Worm (Caenorhabditis elegans): ENCODE measurements around the gene nmt-1.

nmt-1 gene

ce11 chrIII:6116281-6116886 lies at the start of gene nmt-1:
Gene nmt-1, minus strand, starts transcription at chrIII:6116331.
- TF ChIP-seq Y48G9A.11 (GFP tag; IDR thresholded peaks at IDR 0.05) (no peak), hmg-1.1 (GFP tag; IDR thresholded peaks at IDR 0.05) (peak; percentile 55), nhr-11 (tag; optimal IDR thresholded peaks at IDR 0.05) (no peak), snpc-4 (tag; optimal IDR thresholded peaks at IDR 0.05) (no peak), attf-4 (tag; optimal IDR thresholded peaks at IDR 0.05) (no peak), F44E2.7 (GFP tag; IDR thresholded peaks at IDR 0.05) (no peak), arid-1 (GFP tag; conservative IDR thresholded peaks at IDR 0.05) (no peak), hlh-30 (tag; optimal IDR thresholded peaks at IDR 0.05; ENCODE audit: insufficient read depth) (no peak), ceh-62 (tag; optimal IDR thresholded peaks at IDR 0.05) (no peak), daf-16 (GFP tag; optimal IDR thresholded peaks at IDR 0.05) (no peak), daf-16 (tag; optimal IDR thresholded peaks at IDR 0.05) (no peak), jun-1 (tag; optimal IDR thresholded peaks at IDR 0.05) (no peak), madf-9 (GFP tag; conservative IDR thresholded peaks at IDR 0.05) (no peak), daf-12 (tag; optimal IDR thresholded peaks at IDR 0.05) (no peak), T26A8.4 (GFP tag; IDR thresholded peaks at IDR 0.05) (0 out of 2 replicates have a peak, but pooled peaks have one; percentile 20), dmd-6 (GFP tag; IDR thresholded peaks at IDR 0.05) (no peak), mxl-2 (GFP tag; conservative IDR thresholded peaks at IDR 0.05) (no peak), sdz-12 (GFP tag; optimal IDR thresholded peaks at IDR 0.05) (no peak), dpl-1 (GFP tag; optimal IDR thresholded peaks at IDR 0.05) (peak; percentile 52), cey-2 (tag; optimal IDR thresholded peaks at IDR 0.05; ENCODE audit: borderline replicate concordance, insufficient read depth) (no peak), pqm-1 (tag; optimal IDR thresholded peaks at IDR 0.05) (no peak), spr-3 (GFP tag; optimal IDR thresholded peaks at IDR 0.05) (no peak), nhr-10 (tag; optimal IDR thresholded peaks at IDR 0.05) (no peak), Y75B8A.6 (GFP tag; IDR thresholded peaks at IDR 0.05) (no peak), pha-4 (GFP tag; IDR thresholded peaks at IDR 0.05) (no peak), pha-4 (tag; optimal IDR thresholded peaks at IDR 0.05) (no peak), mxl-3 (GFP tag; optimal IDR thresholded peaks at IDR 0.05) (no peak), lin-39 (tag; optimal IDR thresholded peaks at IDR 0.05) (no peak), hlh-11 (tag; optimal IDR thresholded peaks at IDR 0.05) (no peak), ztf-11 (tag; optimal IDR thresholded peaks at IDR 0.05) (no peak), lin-29 (GFP tag; IDR thresholded peaks at IDR 0.05) (no peak), ceh-20 (GFP tag; IDR thresholded peaks at IDR 0.05) (no peak), aha-1 (tag) (peak; percentile 86), ceh-28 (tag; optimal IDR thresholded peaks at IDR 0.05) (no peak), php-3 (GFP tag; IDR thresholded peaks at IDR 0.05) (no peak), fkh-10 (GFP tag; optimal IDR thresholded peaks at IDR 0.05) (no peak), gei-8 (GFP tag; optimal IDR thresholded peaks at IDR 0.05) (no peak), madf-5 (GFP tag; IDR thresholded peaks at IDR 0.05) (no peak), nhr-77 (tag; optimal IDR thresholded peaks at IDR 0.05) (no peak), zip-2 (tag; optimal IDR thresholded peaks at IDR 0.05) (no peak), mes-2 (tag; optimal IDR thresholded peaks at IDR 0.05; ENCODE audit: poor library complexity, severe bottlenecking) (peak; percentile 51), ceh-44 (GFP tag; IDR thresholded peaks at IDR 0.05) (no peak)

- TF ChIP-seq ceh-62 (tag; optimal IDR thresholded peaks at IDR 0.05) (no peak), nhr-102 (tag; optimal IDR thresholded peaks at IDR 0.05) (no peak), spr-3 (GFP tag; optimal IDR thresholded peaks at IDR 0.05) (no peak), aha-1 (tag) (peak; percentile 19), ces-1 (GFP tag; optimal IDR thresholded peaks at IDR 0.05) (no peak), zip-2 (tag; optimal IDR thresholded peaks at IDR 0.05) (no peak), hlh-11 (tag; optimal IDR thresholded peaks at IDR 0.05) (no peak), pqm-1 (tag; optimal IDR thresholded peaks at IDR 0.05) (no peak), nhr-6 (tag; optimal IDR thresholded peaks at IDR 0.05) (no peak), F26F4.8 (GFP tag; conservative IDR thresholded peaks at IDR 0.05) (no peak), T20F7.1 (GFP tag; optimal IDR thresholded peaks at IDR 0.05) (no peak), ceh-20 (GFP tag; IDR thresholded peaks at IDR 0.05) (no peak), arid-1 (GFP tag; conservative IDR thresholded peaks at IDR 0.05) (0 out of 2 replicates have a peak, but pooled peaks have one; percentile 38), madf-9 (GFP tag; conservative IDR thresholded peaks at IDR 0.05) (no peak), gei-8 (GFP tag; optimal IDR thresholded peaks at IDR 0.05) (no peak), jun-1 (tag; optimal IDR thresholded peaks at IDR 0.05) (no peak), php-3 (GFP tag; IDR thresholded peaks at IDR 0.05) (no peak), nhr-77 (tag; optimal IDR thresholded peaks at IDR 0.05) (no peak), daf-19 (GFP tag; conservative IDR thresholded peaks at IDR 0.05) (no peak), skn-1 (tag; optimal IDR thresholded peaks at IDR 0.05) (no peak), mdl-1 (tag; optimal IDR thresholded peaks at IDR 0.05) (no peak), daf-8 (GFP tag; IDR thresholded peaks at IDR 0.05) (no peak), fkh-10 (GFP tag; optimal IDR thresholded peaks at IDR 0.05) (no peak)
These were observed 49.1 kb upstream of the nmt-1 start for ce11 chrIII:6165240-6165639.
